Fruit fly (Drosophila melanogaster) whole organism, adult: ENCODE data around the gene Sqor.

Experiments used
- CG11617 ChIP-seq: fragments of 200-800 bp; sonication (Bioruptor generic); optimal IDR thresholded peaks from 2 replicates; lab custom pipeline; 2017; ENCODE audit warnings: mild to moderate bottlenecking, missing biosample characterization, missing genetic modification reagents, missing genetic modification characterization
- CG12768 ChIP-seq: fragments of 200-800 bp; sonication (Bioruptor generic); optimal IDR thresholded peaks from 2 replicates; lab custom pipeline; 2017; ENCODE audit warnings: missing biosample characterization, missing genetic modification characterization, mild to moderate bottlenecking, moderate library complexity, missing genetic modification reagents
- CG14711 ChIP-seq: fragments of 200-800 bp; sonication (Bioruptor generic); optimal IDR thresholded peaks from 2 replicates; lab custom pipeline; 2018; ENCODE audit warnings: missing biosample characterization, mild to moderate bottlenecking, missing genetic modification characterization, moderate library complexity
- CG1620 ChIP-seq: fragments of 200-800 bp; sonication (Bioruptor generic); optimal IDR thresholded peaks from 2 replicates; lab custom pipeline; 2016; ENCODE audit warnings: missing biosample characterization, missing genetic modification characterization
- CG33017 ChIP-seq: fragments of 200-800 bp; sonication (Bioruptor generic); optimal IDR thresholded peaks from 2 replicates; lab custom pipeline; 2018; ENCODE audit warnings: missing biosample characterization, mild to moderate bottlenecking, missing genetic modification characterization, moderate library complexity
- CG5204 ChIP-seq: fragments of 200-800 bp; sonication (Bioruptor generic); optimal IDR thresholded peaks from 2 replicates; lab custom pipeline; 2016; ENCODE audit warnings: missing biosample characterization, missing genetic modification characterization
- CG7045 ChIP-seq: fragments of 200-800 bp; sonication (Bioruptor generic); optimal IDR thresholded peaks from 2 replicates; lab custom pipeline; 2017; ENCODE audit warnings: missing biosample characterization, mild to moderate bottlenecking, missing genetic modification characterization
- CG7101 ChIP-seq: fragments of 200-800 bp; sonication (Bioruptor generic); optimal IDR thresholded peaks from 2 replicates; lab custom pipeline; 2018; ENCODE audit warnings: missing biosample characterization, mild to moderate bottlenecking, missing genetic modification characterization, moderate library complexity
- Clk ChIP-seq: fragments of 200-800 bp; sonication (Bioruptor generic); optimal IDR thresholded peaks from 2 replicates; lab custom pipeline; 2017; ENCODE audit warnings: missing biosample characterization, missing genetic modification characterization
- Crg-1 ChIP-seq: fragments of 200-800 bp; sonication (Bioruptor generic); optimal IDR thresholded peaks from 2 replicates; lab custom pipeline; 2016; ENCODE audit warnings: missing biosample characterization, missing genetic modification characterization
- Hr96 ChIP-seq: fragments of 200-800 bp; sonication (Bioruptor generic); optimal IDR thresholded peaks from 2 replicates; lab custom pipeline; 2016; ENCODE audit warnings: missing biosample characterization, missing genetic modification characterization
- Mnt ChIP-seq: fragments of 200-800 bp; sonication (Bioruptor generic); optimal IDR thresholded peaks from 2 replicates; lab custom pipeline; 2016; ENCODE audit warnings: missing biosample characterization, mild to moderate bottlenecking, missing genetic modification characterization
- bab1 ChIP-seq: fragments of 200-800 bp; sonication (Bioruptor generic); optimal IDR thresholded peaks from 3 replicates; lab custom pipeline; 2019; ENCODE audit warnings: missing biosample characterization, mild to moderate bottlenecking, missing genetic modification characterization, moderate library complexity
- cic ChIP-seq: fragments of 200-800 bp; sonication (Bioruptor generic); optimal IDR thresholded peaks from 2 replicates; lab custom pipeline; 2017; ENCODE audit warnings: missing biosample characterization, mild to moderate bottlenecking, missing genetic modification characterization, moderate library complexity
- cnc ChIP-seq, 2 experiments: fragments of >200 bp; optimal IDR thresholded peaks; 2 replicates each; lab custom pipeline; 2017
- kay ChIP-seq: fragments of 200-800 bp; sonication (Bioruptor generic); peaks from one replicate; lab custom pipeline; 2016; ENCODE audit warnings: missing biosample characterization, missing genetic modification characterization, borderline replicate concordance
- ovo ChIP-seq: fragments of 200-800 bp; sonication (Bioruptor generic); optimal IDR thresholded peaks from 2 replicates; lab custom pipeline; 2016; ENCODE audit warnings: missing biosample characterization, missing genetic modification characterization
- pad ChIP-seq: fragments of 200-800 bp; sonication (Bioruptor generic); optimal IDR thresholded peaks from 3 replicates; lab custom pipeline; 2017; ENCODE audit warnings: missing biosample characterization, missing genetic modification characterization, mild to moderate bottlenecking, moderate library complexity, missing genetic modification reagents
- tj ChIP-seq: fragments of 200-800 bp; sonication (Bioruptor generic); optimal IDR thresholded peaks from 3 replicates; lab custom pipeline; 2017; ENCODE audit warnings: missing biosample characterization, mild to moderate bottlenecking, missing genetic modification characterization, moderate library complexity
- toe ChIP-seq: fragments of 200-800 bp; sonication (Bioruptor generic); optimal IDR thresholded peaks from 2 replicates; lab custom pipeline; 2016; ENCODE audit warnings: missing biosample characterization, missing genetic modification characterization

Gene Sqor

DNA sequence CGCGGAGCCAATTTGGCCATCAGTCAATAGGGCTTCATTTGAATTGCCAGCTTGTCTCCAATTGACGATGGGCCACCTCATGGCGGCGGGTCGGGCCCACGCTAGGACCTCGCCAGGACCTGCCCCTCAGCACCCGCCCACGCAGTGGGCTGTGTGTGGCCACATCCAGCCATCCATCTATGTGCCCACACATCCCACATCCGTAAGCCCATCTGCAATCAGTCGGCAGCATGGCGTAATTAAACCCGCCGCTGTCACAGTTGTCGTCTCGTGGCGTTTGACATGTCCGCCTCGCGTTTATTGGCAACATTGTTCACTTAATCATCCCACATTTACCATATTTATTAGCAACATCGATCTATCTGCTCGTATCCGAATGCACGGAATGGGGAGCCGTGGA is 1.8 kb upstream of the Sqor start:
- TF ChIP-seq CG1620 (GFP tag; lab: Kevin White, UChicago) (no peak), CG7045 (no peak), CG12768 (no peak), Hr96 (no peak), CG33017 (tag; lab: Kevin White, UChicago) (no peak), bab1 (no peak), Clk (no peak), ovo (no peak), CG14711 (no peak), cic (no peak), pad (GFP tag; lab: Kevin White, UChicago) (no peak)

DNA sequence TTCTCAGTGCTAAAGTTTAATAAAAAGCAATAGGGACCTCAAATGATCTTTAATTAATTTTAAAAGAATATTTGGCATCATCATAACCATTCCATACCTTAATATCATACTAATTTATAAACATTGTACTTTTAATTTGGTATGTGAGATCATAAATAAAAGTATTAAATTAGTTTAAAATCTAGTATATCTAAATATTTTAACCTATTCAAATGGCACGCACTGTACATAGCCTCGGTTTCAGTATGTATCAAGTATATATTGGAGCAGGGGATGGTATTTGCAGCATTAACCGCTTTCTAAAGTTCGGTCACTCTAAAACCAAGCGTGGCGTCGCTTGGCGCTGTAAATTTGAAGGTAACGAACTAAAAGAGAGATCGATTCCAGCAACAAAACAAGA is 2.5 kb downstream of the Sqor start, which contains the start of gene pav:
Gene pav, plus strand, starts transcription at position 307 of the 400 bp plus-strand sequence.
- TF ChIP-seq CG7101 (tag; lab: Kevin White, UChicago) (peak; percentile 27), ovo (no peak), Hr96 (no peak), Mnt (GFP tag; lab: Kevin White, UChicago) (peak; percentile 18), bab1 (peak; percentile 58), CG5204 (GFP tag; lab: Kevin White, UChicago) (no peak), cic (no peak), CG14711 (peak; percentile 48), CG33017 (tag; lab: Kevin White, UChicago) (peak; percentile 36), tj (no peak), pad (GFP tag; lab: Kevin White, UChicago) (no peak), kay (GFP tag; lab: Kevin White, UChicago) (no peak), Crg-1 (no peak)

DNA sequence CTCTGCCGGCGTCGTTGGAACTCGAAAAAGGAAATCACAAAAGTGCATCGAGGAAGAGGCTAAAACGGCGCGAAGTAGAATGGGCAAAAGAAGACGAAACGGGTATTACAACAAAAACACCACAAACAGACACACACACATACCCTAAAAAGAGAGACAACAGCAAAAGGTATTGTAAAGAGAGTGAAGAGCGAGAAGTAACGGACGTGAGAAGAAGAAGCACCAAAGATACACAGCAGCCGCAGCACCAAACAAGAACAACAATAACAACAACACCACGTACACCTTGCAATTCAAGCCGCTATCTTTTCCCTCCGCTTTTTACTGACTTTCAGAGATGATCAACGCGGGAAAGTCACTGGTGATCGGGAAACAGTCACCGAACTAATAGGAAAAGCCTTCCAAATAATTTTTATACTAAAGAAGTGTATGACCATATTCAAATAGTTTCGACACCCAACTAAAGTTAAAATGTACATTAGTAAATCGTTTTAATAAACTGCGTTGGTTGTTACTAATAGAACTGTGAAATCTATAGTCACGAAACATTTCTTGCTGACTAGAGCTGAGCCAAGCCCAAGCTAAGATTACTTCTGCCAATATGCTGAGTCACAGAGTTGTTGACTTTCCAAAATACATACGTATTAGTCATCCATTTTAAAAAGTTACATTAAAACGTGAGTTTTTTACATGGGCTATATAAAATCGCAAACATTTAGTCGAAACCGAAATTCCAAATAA is 12.3 kb downstream of the Sqor start:
- no peak for TF ChIP-seq toe
- peak; percentile 92 for TF ChIP-seq ovo
- no peak for TF ChIP-seq CG7045
- no peak for TF ChIP-seq CG1620 (GFP tag; lab: Kevin White, UChicago)
- peak in 1 of 2 experiments; percentile 43 for TF ChIP-seq cnc (optimal IDR thresholded peaks at IDR 0.05; lab: Kevin White, UChicago)
- TF ChIP-seq bab1 = no peak
- TF ChIP-seq CG33017 (tag; lab: Kevin White, UChicago) = no peak
- no peak for TF ChIP-seq pad (GFP tag; lab: Kevin White, UChicago)

DNA sequence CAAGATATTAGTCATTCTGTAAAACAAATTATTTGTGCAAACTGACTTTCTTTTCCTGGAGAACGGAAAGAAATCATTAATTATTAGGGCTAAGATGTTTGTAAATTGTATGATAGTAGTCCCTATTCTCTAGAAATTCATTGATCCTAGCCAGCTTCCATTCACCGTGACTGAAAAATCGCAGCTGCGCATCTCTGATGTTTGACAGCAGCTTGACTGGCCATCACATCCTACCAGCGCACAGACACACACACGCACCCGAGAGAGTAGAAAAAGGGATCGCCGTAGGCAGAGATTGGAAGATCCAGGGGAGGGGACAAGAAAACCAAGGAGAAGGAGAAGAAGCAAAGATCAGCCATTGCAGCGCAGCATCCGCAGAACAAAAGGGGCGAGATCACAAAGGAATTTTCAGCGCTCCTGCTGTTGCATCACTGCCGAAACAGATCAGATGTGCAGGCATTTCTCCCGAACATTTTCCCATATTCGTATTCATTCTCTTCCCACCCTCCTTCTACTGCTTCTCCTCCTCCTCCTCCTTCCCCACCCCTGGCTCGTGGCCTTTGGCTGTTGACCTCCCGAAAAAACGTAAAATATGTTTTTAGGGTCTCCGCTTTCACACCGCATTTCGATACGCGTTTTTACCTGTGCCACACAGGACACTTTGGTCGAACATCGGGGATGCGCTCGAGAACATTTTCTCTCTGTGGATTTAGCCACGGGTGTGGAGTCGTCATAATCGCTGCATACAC is 13.1 kb downstream of the Sqor start:
- no peak for TF ChIP-seq CG12768
- TF ChIP-seq toe = no peak
- no peak for TF ChIP-seq CG1620 (GFP tag; lab: Kevin White, UChicago)
- no peak for TF ChIP-seq cic
- no peak for TF ChIP-seq CG33017 (tag; lab: Kevin White, UChicago)
- TF ChIP-seq Clk = no peak
- no peak for TF ChIP-seq tj
- no peak for TF ChIP-seq cnc (optimal IDR thresholded peaks at IDR 0.05; lab: Kevin White, UChicago)
- no peak for TF ChIP-seq Mnt (GFP tag; lab: Kevin White, UChicago)
- no peak for TF ChIP-seq CG7045
- TF ChIP-seq bab1 = no peak
- no peak for TF ChIP-seq CG5204 (GFP tag; lab: Kevin White, UChicago)
- no peak for TF ChIP-seq kay (GFP tag; lab: Kevin White, UChicago)
- no peak for TF ChIP-seq CG14711
- TF ChIP-seq CG11617 (GFP tag; lab: Kevin White, UChicago) = no peak
- TF ChIP-seq CG7101 (tag; lab: Kevin White, UChicago) = no peak

DNA sequence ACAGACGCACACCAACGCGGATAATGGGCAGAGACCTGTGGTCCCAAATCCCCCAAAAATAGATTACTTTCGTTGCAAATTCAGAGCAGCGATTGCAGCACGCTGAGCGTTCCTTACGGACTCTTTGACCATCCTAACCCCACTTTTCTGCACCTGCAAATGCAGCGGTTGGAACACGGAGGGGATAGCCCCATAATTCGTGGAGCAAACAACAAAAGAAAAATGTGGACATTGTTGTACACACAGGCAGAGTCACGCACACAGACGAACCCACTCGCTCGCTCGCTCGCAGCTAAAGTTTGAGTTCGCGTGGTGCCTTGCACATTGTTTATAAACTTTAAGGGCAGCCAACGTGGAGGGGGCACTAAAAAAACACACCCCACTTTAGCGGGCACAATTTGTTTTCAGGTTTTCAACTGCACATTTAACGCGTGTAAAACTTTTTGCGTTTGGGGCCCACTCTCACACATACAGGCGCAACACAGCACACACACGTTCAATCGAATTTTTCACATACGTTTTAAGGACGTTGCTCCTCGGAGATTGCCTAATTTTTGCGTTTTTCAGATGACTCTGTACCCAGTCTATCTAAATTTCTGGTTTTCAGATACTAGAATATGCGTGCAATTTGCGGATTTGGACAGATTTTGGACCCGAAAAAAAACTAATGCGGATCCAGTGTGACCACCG is 13.8 kb downstream of the Sqor start:
- no peak for TF ChIP-seq CG7045
- TF ChIP-seq bab1 = no peak
- TF ChIP-seq CG11617 (GFP tag; lab: Kevin White, UChicago) = no peak
- peak; percentile 35 for TF ChIP-seq pad (GFP tag; lab: Kevin White, UChicago)
- peak; percentile 79 for TF ChIP-seq Mnt (GFP tag; lab: Kevin White, UChicago)
- TF ChIP-seq Clk = no peak
- no peak for TF ChIP-seq Hr96
- TF ChIP-seq ovo = no peak
- peak; percentile 4 for TF ChIP-seq cic

DNA sequence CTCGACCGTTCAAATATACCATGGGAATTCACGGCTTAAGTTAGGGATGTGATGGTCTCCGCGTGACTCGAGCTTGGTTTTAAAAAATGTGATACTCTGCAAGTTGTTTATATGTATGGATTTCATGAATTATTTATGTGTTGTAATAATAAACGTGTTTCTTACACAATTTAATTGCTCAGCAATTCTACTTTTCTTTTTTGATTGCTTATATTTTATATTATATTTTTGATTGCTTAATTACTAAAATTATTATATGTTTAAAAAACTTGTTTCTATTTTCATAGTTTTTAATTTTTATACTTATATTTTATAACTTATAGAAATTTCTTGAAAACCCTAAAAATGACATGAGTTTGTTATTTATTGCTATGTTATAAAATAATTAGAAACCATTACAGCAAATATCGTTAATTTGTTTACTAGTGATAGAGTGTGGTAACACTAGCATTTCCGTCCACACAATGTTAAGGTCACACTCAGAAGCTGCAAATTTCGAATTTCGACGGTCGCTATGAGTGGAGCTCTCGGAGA is 14.4 kb downstream of the Sqor start, which contains the start of the genes ago and CG1265:
Gene ago, minus strand, starts transcription at position 6 of the 534 bp plus-strand sequence.
Gene CG1265, plus strand, starts transcription at position 476 of the 534 bp plus-strand sequence.
- TF ChIP-seq CG5204 (GFP tag; lab: Kevin White, UChicago) (no peak), pad (GFP tag; lab: Kevin White, UChicago) (peak; percentile 44), toe (peak; percentile 41), tj (peak; percentile 35), bab1 (peak; percentile 40), CG7101 (tag; lab: Kevin White, UChicago) (peak; percentile 73), CG11617 (GFP tag; lab: Kevin White, UChicago) (peak; percentile 59), CG7045 (peak; percentile 50), CG12768 (no peak), kay (GFP tag; lab: Kevin White, UChicago) (no peak), CG33017 (tag; lab: Kevin White, UChicago) (peak; percentile 42), Hr96 (no peak), cnc (optimal IDR thresholded peaks at IDR 0.05; lab: Kevin White, UChicago) (no peak), Clk (no peak), CG14711 (peak; percentile 64), ovo (peak; percentile 5), Crg-1 (peak; percentile 25), cic (no peak), CG1620 (GFP tag; lab: Kevin White, UChicago) (peak; percentile 19)
